Fruit fly (Drosophila melanogaster) whole organism, wandering third instar larva: ENCODE results near the gene udt.

ENCODE experiments used
- Abd-B ChIP-seq: fragments of >200 bp; optimal IDR thresholded peaks from 2 replicates; lab custom pipeline; 2017; ENCODE audit warnings: missing biosample characterization, missing genetic modification characterization
- CG32264 ChIP-seq: fragments of 200-800 bp; sonication (Bioruptor generic); optimal IDR thresholded peaks from 2 replicates; lab custom pipeline; 2016; ENCODE audit warnings: missing biosample characterization, missing genetic modification characterization
- CG9705 ChIP-seq: fragments of 200-800 bp; sonication (Bioruptor generic); optimal IDR thresholded peaks from 2 replicates; lab custom pipeline; 2018; ENCODE audit warnings: missing biosample characterization, mild to moderate bottlenecking, missing genetic modification characterization
- CrebA ChIP-seq: fragments of 200-800 bp; sonication (Bioruptor generic); optimal IDR thresholded peaks from 2 replicates; lab custom pipeline; 2016; ENCODE audit warnings: missing biosample characterization, mild to moderate bottlenecking, missing genetic modification characterization, borderline replicate concordance
- Dfd ChIP-seq: fragments of >200 bp; optimal IDR thresholded peaks from 2 replicates; lab custom pipeline; 2017; ENCODE audit warnings: missing biosample characterization, missing genetic modification characterization
- Dif ChIP-seq: fragments of 200-275, 200-300 bp; sonication (Bioruptor generic); optimal IDR thresholded peaks from 2 replicates; lab custom pipeline; 2018; ENCODE audit warnings: missing biosample characterization, missing genetic modification characterization; ENCODE audit not compliant: partially characterized antibody
- GATAd ChIP-seq: sonication (Bioruptor generic); optimal IDR thresholded peaks from 2 replicates; lab custom pipeline; 2016; ENCODE audit warnings: missing biosample characterization, missing genetic modification characterization
- HLH106 ChIP-seq: fragments of 200-800 bp; optimal IDR thresholded peaks from 3 replicates; lab custom pipeline; 2019; ENCODE audit warnings: missing biosample characterization, mild to moderate bottlenecking, missing genetic modification characterization, moderate library complexity
- Hr83 ChIP-seq: fragments of 200-300 bp; sonication (Bioruptor generic); optimal IDR thresholded peaks from 2 replicates; lab custom pipeline; 2016; ENCODE audit warnings: missing biosample characterization, mild to moderate bottlenecking, missing genetic modification characterization, moderate library complexity; ENCODE audit not compliant: poor library complexity, severe bottlenecking
- Jra ChIP-seq: sonication (Bioruptor generic); optimal IDR thresholded peaks from 2 replicates; lab custom pipeline; 2016; ENCODE audit warnings: missing biosample characterization, missing genetic modification characterization
- Myc ChIP-seq: fragments of >200 bp; optimal IDR thresholded peaks from 2 replicates; lab custom pipeline; 2017
- N ChIP-seq: fragments of >200 bp; optimal IDR thresholded peaks from 2 replicates; lab custom pipeline; 2018; ENCODE audit warnings: missing biosample characterization, missing external identifiers, missing genetic modification characterization
- OdsH ChIP-seq: fragments of 200-800 bp; sonication (Bioruptor generic); optimal IDR thresholded peaks from 2 replicates; lab custom pipeline; 2016; ENCODE audit warnings: missing biosample characterization, mild to moderate bottlenecking, missing genetic modification characterization
- Rel ChIP-seq, 2 experiments: fragments of 200-800 bp; sonication (Bioruptor generic) in 1 of 2; optimal IDR thresholded peaks; 2 replicates in 1 of 2; 3 replicates in 1 of 2; lab custom pipeline; 2016 to 2019; ENCODE audit warnings: mild to moderate bottlenecking in 2 of 2, missing biosample characterization in 2 of 2, missing genetic modification characterization in 2 of 2, moderate library complexity in 1 of 2
- Vsx2 ChIP-seq: fragments of 200-300, 225-300 bp; sonication (Bioruptor generic); optimal IDR thresholded peaks from 2 replicates; lab custom pipeline; 2018; ENCODE audit warnings: missing biosample characterization, missing genetic modification characterization; ENCODE audit not compliant: partially characterized antibody
- br ChIP-seq: fragments of 200-800 bp; sonication (Bioruptor generic); optimal IDR thresholded peaks from 2 replicates; lab custom pipeline; 2016; ENCODE audit warnings: missing biosample characterization, missing genetic modification characterization
- brk ChIP-seq: fragments of 200-800 bp; sonication (Bioruptor generic); optimal IDR thresholded peaks from 2 replicates; lab custom pipeline; 2016; ENCODE audit warnings: missing biosample characterization, mild to moderate bottlenecking, missing genetic modification characterization
- dl ChIP-seq, 2 experiments: fragments of 175-275, 200-275 bp in 1 of 2; fragments of 200-275 bp in 1 of 2; sonication (Bioruptor generic); optimal IDR thresholded peaks; lab custom pipeline; 2018; ENCODE audit warnings: mild to moderate bottlenecking in 2 of 2, missing biosample characterization in 2 of 2, missing genetic modification characterization in 2 of 2, moderate library complexity in 2 of 2; ENCODE audit not compliant: partially characterized antibody in 2 of 2, insufficient read depth in 1 of 2
- dmrt93B ChIP-seq: fragments of 200-800 bp; sonication (Bioruptor generic); optimal IDR thresholded peaks from 2 replicates; lab custom pipeline; 2018; ENCODE audit warnings: missing biosample characterization, mild to moderate bottlenecking, missing genetic modification characterization
- ey ChIP-seq: fragments of 200-800 bp; sonication (Bioruptor generic); optimal IDR thresholded peaks from 2 replicates; lab custom pipeline; 2016; ENCODE audit warnings: missing biosample characterization, missing genetic modification characterization
- foxo ChIP-seq, 2 experiments: fragments of 200-800 bp; sonication (Bioruptor generic); optimal IDR thresholded peaks; 2 replicates in 1 of 2; 3 replicates in 1 of 2; lab custom pipeline; 2016 to 2017; ENCODE audit warnings: missing biosample characterization in 2 of 2, missing genetic modification characterization in 2 of 2
- fru ChIP-seq: fragments of 200-800 bp; sonication (Bioruptor generic); optimal IDR thresholded peaks from 3 replicates; lab custom pipeline; 2016; ENCODE audit warnings: missing biosample characterization, mild to moderate bottlenecking, missing genetic modification characterization
- lola ChIP-seq: fragments of >200 bp; optimal IDR thresholded peaks from 2 replicates; lab custom pipeline; 2017; ENCODE audit warnings: missing biosample characterization, missing genetic modification characterization
- pan ChIP-seq: fragments of >200 bp; optimal IDR thresholded peaks from 2 replicates; lab custom pipeline; 2017
- sage ChIP-seq: fragments of 200-800 bp; sonication (Bioruptor generic); optimal IDR thresholded peaks from 2 replicates; lab custom pipeline; 2016; ENCODE audit warnings: missing biosample characterization, mild to moderate bottlenecking, missing genetic modification characterization
- tai ChIP-seq: sonication (Bioruptor generic); optimal IDR thresholded peaks from 2 replicates; lab custom pipeline; 2016; ENCODE audit warnings: missing biosample characterization, missing genetic modification characterization
- usp ChIP-seq: fragments of >200 bp; optimal IDR thresholded peaks from 2 replicates; lab custom pipeline; 2017; ENCODE audit warnings: missing biosample characterization, missing genetic modification characterization
- woc ChIP-seq: sonication (Bioruptor generic); optimal IDR thresholded peaks from 2 replicates; lab custom pipeline; 2016; ENCODE audit warnings: missing biosample characterization, mild to moderate bottlenecking, missing genetic modification characterization

udt gene

DNA sequence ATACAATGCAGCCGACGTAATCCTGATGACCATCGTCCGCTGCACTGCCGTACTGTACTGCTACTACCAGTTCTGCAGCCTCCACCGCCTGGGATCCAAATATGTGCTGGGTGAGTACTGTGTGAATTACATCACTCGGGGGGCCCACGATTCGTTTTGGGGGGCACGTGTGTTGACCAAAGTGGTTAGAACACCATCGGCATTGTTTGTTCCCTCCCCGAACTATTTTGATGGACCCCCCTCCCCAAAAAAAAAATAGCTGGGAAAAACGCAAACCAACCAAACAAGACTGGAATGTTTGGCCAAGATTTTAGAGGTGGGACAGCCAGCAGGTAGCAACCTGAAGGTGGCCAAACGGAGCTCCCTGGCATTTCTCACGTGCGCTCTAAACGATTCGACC lies 15.6 kb downstream of the udt start:
- no peak for TF ChIP-seq CrebA (GFP tag; lab: Kevin White, UChicago)
- no peak for TF ChIP-seq Rel (GFP tag; optimal IDR thresholded peaks at IDR 0.05; lab: Kevin White, UChicago)
- TF ChIP-seq Rel (tag; optimal IDR thresholded peaks at IDR 0.05; lab: Kevin White, UChicago): no peak
- TF ChIP-seq CG9705: no peak
- TF ChIP-seq dl (GFP tag; optimal IDR thresholded peaks at IDR 0.05; lab: Kevin White, UChicago; ENCODE audit: insufficient read depth in 1 of 2, partially characterized antibody in 2 of 2): no peak
- no peak for TF ChIP-seq Hr83
- no peak for TF ChIP-seq foxo (GFP tag; optimal IDR thresholded peaks at IDR 0.05; lab: Kevin White, UChicago)
- TF ChIP-seq HLH106: no peak
- no peak for TF ChIP-seq lola (GFP tag; lab: Kevin White, UChicago)
- TF ChIP-seq pan (lab: Kevin White, UChicago): no peak
- no peak for TF ChIP-seq ey (GFP tag; lab: Kevin White, UChicago)
- TF ChIP-seq, all 38 proteins: peak for 0

DNA sequence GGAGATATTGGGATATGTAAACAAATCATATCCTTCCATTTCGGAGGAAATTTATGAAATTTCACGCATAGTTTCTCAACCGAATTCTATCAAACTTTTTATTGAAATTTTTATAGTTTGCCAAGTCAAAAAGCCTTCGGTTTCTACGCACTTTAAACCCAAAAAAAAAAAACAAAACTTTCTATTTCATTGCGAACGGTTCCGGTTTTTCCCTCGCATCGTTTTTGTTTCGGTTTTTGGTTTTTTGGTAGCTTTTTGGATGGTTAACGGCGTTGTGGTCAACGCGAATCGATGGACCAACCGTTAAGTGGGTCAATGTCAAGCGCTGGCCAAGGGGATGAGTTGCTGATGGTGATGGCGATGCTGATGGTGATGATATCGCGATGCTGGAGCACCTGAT lies 22.1 kb downstream of the udt start:
- TF ChIP-seq woc (GFP tag; lab: Kevin White, UChicago) (no peak), pan (lab: Kevin White, UChicago) (no peak), Myc (lab: Kevin White, UChicago) (no peak), ey (GFP tag; lab: Kevin White, UChicago) (no peak), lola (GFP tag; lab: Kevin White, UChicago) (no peak), foxo (GFP tag; optimal IDR thresholded peaks at IDR 0.05; lab: Kevin White, UChicago) (no peak), N (GFP tag; lab: Kevin White, UChicago) (no peak), sage (no peak)

DNA sequence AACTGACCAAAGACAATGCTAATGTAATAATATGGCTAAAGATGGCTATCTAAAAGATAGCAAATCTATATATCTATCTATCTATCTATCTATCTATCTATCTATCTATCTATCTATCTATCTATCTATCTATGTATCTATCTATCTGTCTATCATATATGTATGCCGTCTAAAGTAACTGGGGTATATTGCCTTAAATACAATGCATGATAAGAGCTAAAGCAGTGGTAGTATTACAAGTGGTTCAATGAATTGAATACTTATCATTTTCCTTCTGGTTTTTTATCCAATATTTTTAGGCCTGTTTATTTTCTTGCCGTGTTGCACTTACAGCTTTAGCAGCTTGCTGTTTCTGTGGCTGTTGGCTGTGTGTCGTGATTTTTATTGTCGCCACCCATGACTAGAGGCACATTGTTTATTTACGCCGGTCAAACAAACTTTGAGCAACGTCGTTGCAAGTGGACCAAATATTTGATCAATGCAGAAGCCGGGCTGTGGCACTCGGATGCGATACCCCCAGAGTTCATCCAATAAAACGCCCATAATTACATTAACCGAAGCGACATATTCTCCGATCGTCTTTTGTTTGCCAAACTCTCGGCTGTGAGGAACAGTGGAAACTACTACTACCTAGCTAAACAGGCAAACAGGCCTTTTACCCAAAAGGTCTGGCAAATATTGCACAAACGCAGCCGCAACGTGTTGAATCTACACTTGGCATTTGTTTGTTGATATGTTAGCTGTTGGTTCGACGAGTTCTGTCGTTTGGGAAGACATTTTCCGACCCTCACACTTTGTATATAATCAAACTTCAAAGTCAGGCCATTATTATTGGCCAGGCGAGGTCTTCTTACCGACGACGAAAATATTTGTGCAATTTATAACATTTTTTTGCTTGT lies 25.1 kb downstream of the udt start:
- no peak for TF ChIP-seq lola (GFP tag; lab: Kevin White, UChicago)
- no peak for TF ChIP-seq CG9705
- TF ChIP-seq sage: no peak
- no peak for TF ChIP-seq OdsH (GFP tag; lab: Kevin White, UChicago)
- no peak for TF ChIP-seq Dfd (GFP tag; lab: Kevin White, UChicago)
- TF ChIP-seq CG32264 (GFP tag; lab: Kevin White, UChicago): no peak
- no peak for TF ChIP-seq HLH106
- no peak for TF ChIP-seq Jra (GFP tag; lab: Kevin White, UChicago)

DNA sequence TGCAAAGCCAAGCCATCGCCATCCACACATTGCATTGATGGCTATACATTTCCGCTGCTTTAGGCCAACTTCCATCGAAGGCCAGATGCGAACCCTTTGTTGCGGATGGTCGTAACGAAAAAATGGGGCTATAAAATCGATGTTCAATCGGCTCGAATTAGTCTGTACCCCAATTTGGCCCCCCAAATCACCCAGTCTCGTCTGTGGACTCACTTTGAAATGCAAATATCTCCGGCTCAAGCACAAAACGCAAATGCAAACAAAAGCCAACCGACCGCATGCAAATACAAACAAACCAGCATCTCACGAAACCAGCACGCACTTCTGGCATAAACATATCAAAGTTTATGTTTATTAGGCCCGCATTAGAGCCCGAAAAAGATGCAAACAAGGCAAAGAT lies 26.7 kb downstream of the udt start:
- TF ChIP-seq Vsx2 (GFP tag; lab: Kevin White, UChicago): no peak
- no peak for TF ChIP-seq tai (GFP tag; lab: Kevin White, UChicago)
- TF ChIP-seq Abd-B (GFP tag; lab: Kevin White, UChicago): no peak
- no peak for TF ChIP-seq Rel (GFP tag; optimal IDR thresholded peaks at IDR 0.05; lab: Kevin White, UChicago)
- no peak for TF ChIP-seq Rel (tag; optimal IDR thresholded peaks at IDR 0.05; lab: Kevin White, UChicago)
- TF ChIP-seq Dif: no peak
- TF ChIP-seq GATAd (GFP tag; lab: Kevin White, UChicago): no peak
- TF ChIP-seq dmrt93B (GFP tag; lab: Kevin White, UChicago): no peak
- TF ChIP-seq dl (GFP tag; optimal IDR thresholded peaks at IDR 0.05; lab: Kevin White, UChicago; ENCODE audit: insufficient read depth in 1 of 2, partially characterized antibody in 2 of 2): no peak
- no peak for TF ChIP-seq fru (GFP tag; lab: Kevin White, UChicago)
- TF ChIP-seq Dfd (GFP tag; lab: Kevin White, UChicago): no peak
- no peak for TF ChIP-seq Hr83

DNA sequence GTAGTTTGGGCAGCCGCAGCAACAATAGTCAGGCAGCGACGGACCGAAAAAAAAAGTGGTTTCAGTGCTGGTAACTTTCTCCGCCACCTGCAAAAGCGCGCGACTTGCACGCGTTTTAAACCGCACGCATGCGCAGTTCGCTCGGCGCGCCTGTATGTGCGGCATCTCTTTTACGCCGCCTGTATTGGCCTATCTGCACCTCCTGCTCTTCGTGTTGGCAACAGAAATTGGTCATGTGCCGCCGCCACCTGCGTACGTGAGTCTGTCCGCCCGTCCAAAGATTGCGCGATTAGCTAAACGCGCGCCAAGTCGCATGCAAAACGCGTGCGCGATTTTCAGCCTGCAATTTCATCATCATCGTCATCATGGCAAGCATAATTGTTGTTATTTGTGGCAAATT lies 27.4 kb downstream of the udt start:
- TF ChIP-seq OdsH (GFP tag; lab: Kevin White, UChicago): no peak
- peak; percentile 86 for TF ChIP-seq Myc (lab: Kevin White, UChicago)

DNA sequence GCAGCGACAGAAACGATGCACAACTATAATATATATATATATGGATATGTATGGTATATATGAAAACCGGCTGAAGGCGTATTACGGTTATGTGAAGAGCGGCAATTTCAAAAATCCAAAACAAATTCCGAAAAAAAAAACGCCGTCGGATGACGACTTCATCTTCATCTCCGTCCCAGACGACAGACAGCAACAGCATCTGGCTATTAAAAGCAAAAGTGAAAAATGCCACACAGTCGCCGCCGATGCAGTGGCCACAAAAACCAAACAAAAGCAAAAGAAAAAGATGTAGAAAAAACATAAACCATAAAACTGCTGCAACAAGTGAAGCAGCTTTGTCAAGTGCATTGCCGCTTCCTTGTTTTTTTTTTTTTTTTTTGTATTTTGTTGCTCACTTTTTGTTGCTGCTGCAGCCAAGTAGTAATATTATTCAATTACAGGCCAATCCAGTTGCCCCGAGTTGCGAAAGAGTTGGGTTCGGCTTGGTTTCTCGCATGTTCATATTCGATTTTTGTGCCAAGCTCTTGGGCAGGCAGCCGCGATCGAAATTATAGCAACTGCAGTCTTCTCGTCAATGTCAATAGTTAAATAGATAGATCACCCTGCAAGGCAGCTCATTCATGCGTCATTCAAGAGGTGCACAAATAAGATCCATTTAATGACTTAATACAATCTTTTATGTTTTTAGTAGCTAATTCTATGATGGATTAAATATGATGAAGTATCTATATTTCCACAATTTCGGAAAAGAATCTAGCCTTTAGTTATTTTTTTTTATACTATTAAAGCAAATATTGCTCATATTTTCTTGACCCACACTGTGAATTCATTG lies 28.3 kb downstream of the udt start:
- no peak for TF ChIP-seq Abd-B (GFP tag; lab: Kevin White, UChicago)
- TF ChIP-seq woc (GFP tag; lab: Kevin White, UChicago): no peak
- TF ChIP-seq Dif: no peak
- no peak for TF ChIP-seq sage
- no peak for TF ChIP-seq usp (GFP tag; lab: Kevin White, UChicago)
- TF ChIP-seq Hr83: no peak
- no peak for TF ChIP-seq brk (GFP tag; lab: Kevin White, UChicago)
- TF ChIP-seq br (GFP tag; lab: Kevin White, UChicago): no peak
- no peak for TF ChIP-seq Dfd (GFP tag; lab: Kevin White, UChicago)
- TF ChIP-seq Myc (lab: Kevin White, UChicago): no peak
